Worm (Caenorhabditis elegans) whole organism, young adult: ENCODE results near the gene C02B10.3.
A peak's percentile ranks its signal among the peaks of the same experiment; 100 is the strongest.

Experiments
- C17E4.6 ChIP-seq: fragments of 200-800 bp; sonication (Bioruptor generic); IDR thresholded peaks from 2 replicates; pipeline ENCODE4 v1.3.6; 2022; ENCODE audit warnings: missing genetic modification reagents, missing genetic modification characterization, missing compliant biosample characterization
- F23B12.7 ChIP-seq: sonication (generic microtip); optimal IDR thresholded peaks from 2 replicates; lab custom pipeline; 2017; ENCODE audit warnings: missing genetic modification characterization, mild to moderate bottlenecking, missing compliant biosample characterization, antibody characterized with exemption, moderate library complexity; ENCODE audit not compliant: insufficient read depth
- F37B4.10 ChIP-seq: fragments of 200-800 bp; sonication (Bioruptor generic); IDR thresholded peaks from 2 replicates; pipeline ENCODE4 v1.3.6; 2022; ENCODE audit warnings: missing genetic modification characterization, missing compliant biosample characterization
- F39B2.1 ChIP-seq: fragments of 200-800 bp; sonication (Bioruptor generic); IDR thresholded peaks from 2 replicates; pipeline ENCODE4 v1.3.6; 2022; ENCODE audit warnings: missing genetic modification reagents, missing genetic modification characterization, missing compliant biosample characterization
- F57A8.1 ChIP-seq: fragments of 200-800 bp; sonication (Bioruptor generic); optimal IDR thresholded peaks from 2 replicates; lab custom pipeline; 2018; ENCODE audit warnings: mild to moderate bottlenecking, missing genetic modification characterization, moderate library complexity, missing compliant biosample characterization
- Y53F4B.3 ChIP-seq: fragments of 200-800 bp; sonication (Bioruptor generic); IDR thresholded peaks from 2 replicates; pipeline ENCODE4 v1.3.6; 2022; ENCODE audit warnings: missing genetic modification reagents, missing genetic modification characterization, missing compliant biosample characterization
- Y67H2A.10 ChIP-seq: fragments of 200-800 bp; sonication (Bioruptor generic); conservative IDR thresholded peaks from 2 replicates; pipeline ENCODE4 v1.3.6; 2022; ENCODE audit warnings: missing genetic modification reagents, missing genetic modification characterization, missing compliant biosample characterization
- Y79H2A.3 ChIP-seq: fragments of 200-800 bp; sonication (Bioruptor generic); conservative IDR thresholded peaks from 2 replicates; pipeline ENCODE4 v1.3.6; 2022; ENCODE audit warnings: missing genetic modification reagents, missing genetic modification characterization, missing compliant biosample characterization
- Y95B8A.8 ChIP-seq: fragments of 200-800 bp; sonication (Bioruptor generic); IDR thresholded peaks from 2 replicates; pipeline ENCODE4 v1.3.6; 2022; ENCODE audit warnings: missing genetic modification reagents, missing genetic modification characterization, missing compliant biosample characterization
- ama-1 ChIP-seq, 3 experiments: fragments of 150-350 bp in 1 of 3; sonication (generic microtip) in 2 of 3; optimal IDR thresholded peaks; 2 replicates each; lab custom pipeline; 2014 to 2018; ENCODE audit warnings: missing biosample characterization in 2 of 3, missing genetic modification characterization in 2 of 3, missing genetic modification reagents in 2 of 3
- bed-1 ChIP-seq: fragments of 200-800 bp; sonication (Bioruptor generic); IDR thresholded peaks from 2 replicates; pipeline ENCODE4 v1.3.6; 2022; ENCODE audit warnings: missing genetic modification reagents, missing genetic modification characterization, missing compliant biosample characterization
- cebp-2 ChIP-seq: fragments of 200-800 bp; sonication (Bioruptor generic); IDR thresholded peaks from 2 replicates; pipeline ENCODE4 v1.3.6; 2022; ENCODE audit warnings: missing genetic modification characterization, missing compliant biosample characterization
- ceh-79 ChIP-seq: sonication (generic microtip); optimal IDR thresholded peaks from 2 replicates; lab custom pipeline; 2017; ENCODE audit warnings: mild to moderate bottlenecking, missing genetic modification characterization, missing compliant biosample characterization
- ceh-91 ChIP-seq: fragments of 200-800 bp; sonication (Bioruptor generic); IDR thresholded peaks from 2 replicates; pipeline ENCODE4 v1.3.6; 2022; ENCODE audit warnings: missing genetic modification reagents, missing genetic modification characterization, missing compliant biosample characterization
- dox-1 ChIP-seq: fragments of 200-800 bp; sonication (Bioruptor generic); IDR thresholded peaks from 2 replicates; pipeline ENCODE4 v1.3.6; 2022; ENCODE audit warnings: missing genetic modification reagents, missing genetic modification characterization, missing compliant biosample characterization
- dpff-1 ChIP-seq: sonication (generic microtip); optimal IDR thresholded peaks from 2 replicates; lab custom pipeline; 2017; ENCODE audit warnings: mild to moderate bottlenecking, missing genetic modification characterization, missing compliant biosample characterization
- egrh-3 ChIP-seq: fragments of 200-800 bp; sonication (Bioruptor generic); IDR thresholded peaks from 2 replicates; pipeline ENCODE4 v1.3.6; 2022; ENCODE audit warnings: missing genetic modification reagents, missing genetic modification characterization, missing compliant biosample characterization
- fkh-3 ChIP-seq: sonication (generic microtip); optimal IDR thresholded peaks from 2 replicates; lab custom pipeline; 2016; ENCODE audit warnings: mild to moderate bottlenecking, missing genetic modification characterization, missing compliant biosample characterization
- hmg-1.2 ChIP-seq: fragments of 200-800 bp; sonication (Bioruptor generic); IDR thresholded peaks from 2 replicates; pipeline ENCODE4 v1.3.6; 2022; ENCODE audit warnings: missing genetic modification reagents, missing genetic modification characterization, missing compliant biosample characterization
- lag-1 ChIP-seq: fragments of 200-800 bp; sonication (Bioruptor generic); IDR thresholded peaks from 2 replicates; pipeline ENCODE4 v1.3.6; 2022; ENCODE audit warnings: missing genetic modification reagents, missing genetic modification characterization, missing compliant biosample characterization
- lin-26 ChIP-seq: fragments of 200-800 bp; sonication (Bioruptor generic); IDR thresholded peaks from 2 replicates; pipeline ENCODE4 v1.3.6; 2022; ENCODE audit warnings: missing genetic modification reagents, missing genetic modification characterization, missing compliant biosample characterization
- lin-54 ChIP-seq: fragments of 200-800 bp; sonication (Bioruptor generic); optimal IDR thresholded peaks from 2 replicates; lab custom pipeline; 2018; ENCODE audit warnings: mild to moderate bottlenecking, missing genetic modification characterization, missing compliant biosample characterization
- lir-1 ChIP-seq: fragments of 200-800 bp; sonication (Bioruptor generic); conservative IDR thresholded peaks from 2 replicates; pipeline ENCODE4 v1.3.6; 2022; ENCODE audit warnings: missing genetic modification reagents, missing genetic modification characterization, missing compliant biosample characterization
- lsl-1 ChIP-seq: fragments of 200-800 bp; sonication (Bioruptor generic); optimal IDR thresholded peaks from 2 replicates; lab custom pipeline; 2018; ENCODE audit warnings: mild to moderate bottlenecking, missing genetic modification characterization, moderate library complexity, missing compliant biosample characterization
- lsy-27 ChIP-seq: sonication (generic microtip); optimal IDR thresholded peaks from 2 replicates; lab custom pipeline; 2017; ENCODE audit warnings: missing genetic modification characterization, mild to moderate bottlenecking, missing compliant biosample characterization, antibody characterized with exemption, missing genotype, borderline replicate concordance; ENCODE audit not compliant: insufficient read depth
- madf-10 ChIP-seq: sonication (generic microtip); optimal IDR thresholded peaks from 2 replicates; lab custom pipeline; 2016; ENCODE audit warnings: mild to moderate bottlenecking, missing genetic modification characterization, missing compliant biosample characterization
- madf-6 ChIP-seq: fragments of 200-800 bp; sonication (Bioruptor generic); IDR thresholded peaks from 2 replicates; pipeline ENCODE4 v1.3.6; 2022; ENCODE audit warnings: missing genetic modification reagents, missing genetic modification characterization, missing compliant biosample characterization
- rcor-1 ChIP-seq: fragments of 200-800 bp; sonication (Bioruptor generic); IDR thresholded peaks from 2 replicates; pipeline ENCODE4 v1.3.6; 2022; ENCODE audit warnings: missing genetic modification reagents, missing genetic modification characterization, missing compliant biosample characterization
- repo-1 ChIP-seq: sonication (generic microtip); optimal IDR thresholded peaks from 2 replicates; lab custom pipeline; 2017; ENCODE audit warnings: mild to moderate bottlenecking, missing genetic modification characterization, missing compliant biosample characterization
- rpc-1 ChIP-seq, 2 experiments: fragments of 150-350 bp in 1 of 2; sonication (generic microtip) in 1 of 2; optimal IDR thresholded peaks; 2 replicates each; lab custom pipeline; 2014 to 2018; ENCODE audit warnings: missing biosample characterization in 1 of 2, missing genetic modification characterization in 1 of 2, missing genetic modification reagents in 1 of 2, missing genotype in 1 of 2
- snpc-1.3 ChIP-seq: sonication (generic microtip); optimal IDR thresholded peaks from 2 replicates; lab custom pipeline; 2017; ENCODE audit warnings: missing genetic modification characterization, mild to moderate bottlenecking, missing compliant biosample characterization, antibody characterized with exemption, moderate library complexity, missing genotype, missing genetic modification reagents; ENCODE audit not compliant: insufficient read depth
- snpc-4 ChIP-seq, 5 experiments: fragments of 150-350 bp in 1 of 5; sonication (generic microtip) in 4 of 5; optimal IDR thresholded peaks; 2 replicates each; lab custom pipeline; 2014 to 2018; ENCODE audit warnings: missing genetic modification characterization in 5 of 5, missing biosample characterization in 3 of 5, antibody characterized with exemption in 2 of 5, mild to moderate bottlenecking in 2 of 5, missing compliant biosample characterization in 2 of 5, missing genotype in 2 of 5, moderate library complexity in 2 of 5, missing genetic modification reagents in 1 of 5
- tlf-1 ChIP-seq: fragments of 200-800 bp; sonication (Bioruptor generic); optimal IDR thresholded peaks from 2 replicates; lab custom pipeline; 2018; ENCODE audit warnings: mild to moderate bottlenecking, missing genetic modification characterization, missing compliant biosample characterization
- zfh-2 ChIP-seq: fragments of 200-800 bp; sonication (Bioruptor generic); conservative IDR thresholded peaks from 2 replicates; pipeline ENCODE4 v1.3.6; 2022; ENCODE audit warnings: missing genetic modification reagents, missing genetic modification characterization, missing compliant biosample characterization
- ztf-28 ChIP-seq: fragments of 200-800 bp; sonication (Bioruptor generic); IDR thresholded peaks from 2 replicates; pipeline ENCODE4 v1.3.6; 2022; ENCODE audit warnings: missing genetic modification reagents, missing genetic modification characterization, missing compliant biosample characterization
- ztf-3 ChIP-seq: fragments of 200-800 bp; sonication (Bioruptor generic); optimal IDR thresholded peaks from 2 replicates; lab custom pipeline; 2018; ENCODE audit warnings: mild to moderate bottlenecking, missing genetic modification characterization, missing compliant biosample characterization
- ztf-6 ChIP-seq: fragments of 200-800 bp; sonication (Bioruptor generic); IDR thresholded peaks from 2 replicates; pipeline ENCODE4 v1.3.6; 2022; ENCODE audit warnings: missing genetic modification reagents, missing genetic modification characterization, missing compliant biosample characterization

C02B10.3 gene

DNA sequence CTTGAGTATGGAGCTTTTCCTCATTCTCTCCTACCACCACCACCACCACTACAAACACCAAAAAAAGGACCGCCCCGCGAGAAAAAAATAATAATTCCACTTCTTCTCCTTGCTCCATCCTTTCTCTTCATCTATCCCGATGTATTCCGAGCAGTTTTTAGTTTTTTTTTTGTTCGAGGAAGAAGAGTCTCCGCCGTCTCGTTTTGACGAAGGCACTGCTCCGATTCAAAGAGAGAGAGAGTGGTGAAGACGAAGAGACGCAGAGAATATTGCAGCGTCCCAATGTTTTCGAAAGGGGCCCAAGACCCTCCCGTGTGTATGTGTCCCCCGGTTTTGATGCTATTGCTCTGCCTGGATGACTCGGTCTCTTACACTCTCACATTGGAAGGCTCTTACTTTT, 22.0 kb downstream of the C02B10.3 start:
- TF ChIP-seq snpc-4 (GFP tag; optimal IDR thresholded peaks at IDR 0.05; lab: Kevin White, UChicago) (no peak), snpc-4 (tag; optimal IDR thresholded peaks at IDR 0.05; lab: Kevin White, UChicago) (no peak), ztf-6 (GFP tag; lab: Robert Waterston, UW) (no peak), cebp-2 (GFP tag; lab: Robert Waterston, UW) (no peak), F57A8.1 (no peak), F23B12.7 (tag; lab: Kevin White, UChicago) (no peak), zfh-2 (GFP tag; lab: Robert Waterston, UW) (peak; percentile 39; the same call in 1 of the 2 replicates), lsl-1 (no peak), madf-10 (no peak), rcor-1 (GFP tag; lab: Robert Waterston, UW) (no peak), ztf-28 (GFP tag; lab: Robert Waterston, UW) (no peak), hmg-1.2 (GFP tag; lab: Robert Waterston, UW) (peak; percentile 75), dpff-1 (no peak), lsy-27 (tag; lab: Kevin White, UChicago) (no peak), Y95B8A.8 (no peak), F37B4.10 (GFP tag; lab: Robert Waterston, UW) (no peak)

DNA sequence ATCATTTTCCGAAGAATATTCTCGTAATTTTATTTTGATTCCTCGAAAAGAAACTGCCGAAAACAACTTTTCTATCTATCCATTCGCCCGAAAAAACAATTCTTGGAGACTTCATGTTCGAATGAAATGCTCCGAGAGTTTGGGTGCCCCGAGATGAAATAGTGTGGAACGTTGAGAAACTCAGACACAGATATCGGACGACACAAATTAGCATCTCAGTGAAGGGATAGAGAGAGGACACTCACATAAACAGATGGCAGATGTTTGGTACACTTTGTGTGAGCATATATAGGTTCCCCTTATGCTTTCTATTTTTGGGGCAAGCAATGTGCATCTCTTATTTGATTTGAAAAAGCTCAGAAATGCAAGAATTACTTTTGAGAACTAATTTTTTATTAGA, 24.2 kb downstream of the C02B10.3 start:
- TF ChIP-seq hmg-1.2 (GFP tag; lab: Robert Waterston, UW) = peak; percentile 23; the same call in 1 of the 2 replicates
- no peak for TF ChIP-seq fkh-3

DNA sequence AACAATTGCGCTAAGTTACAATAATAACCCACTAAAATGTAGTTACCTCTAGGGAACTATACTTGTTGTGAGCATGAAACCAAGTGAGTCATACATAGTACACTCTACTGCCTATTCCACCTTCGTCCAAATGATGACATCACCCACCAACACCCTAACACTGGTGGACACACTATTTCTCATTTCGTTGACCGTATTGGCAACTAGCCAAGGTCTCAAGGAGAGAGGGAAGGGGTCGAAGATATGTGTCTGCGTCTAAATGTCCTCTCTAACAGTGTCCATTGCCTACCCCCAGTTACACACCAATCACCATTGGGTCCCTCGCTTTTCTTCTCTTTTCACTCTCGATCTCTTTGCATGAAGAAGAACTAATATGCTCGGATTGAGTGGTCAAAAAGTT, 25.2 kb downstream of the C02B10.3 start:
- no peak for TF ChIP-seq snpc-4 (GFP tag; optimal IDR thresholded peaks at IDR 0.05; lab: Kevin White, UChicago)
- TF ChIP-seq snpc-4 (tag; optimal IDR thresholded peaks at IDR 0.05; lab: Kevin White, UChicago) = no peak
- TF ChIP-seq ztf-3 (GFP tag; lab: Kevin White, UChicago) = no peak
- TF ChIP-seq lir-1 (GFP tag; lab: Robert Waterston, UW) = no peak
- TF ChIP-seq lag-1 (GFP tag; lab: Robert Waterston, UW) = no peak
- TF ChIP-seq egrh-3 = no peak
- TF ChIP-seq lin-26 (GFP tag; lab: Robert Waterston, UW) = no peak
- no peak for TF ChIP-seq F39B2.1 (GFP tag; lab: Robert Waterston, UW)
- no peak for TF ChIP-seq ama-1 (optimal IDR thresholded peaks at IDR 0.05; lab: Kevin White, UChicago)
- TF ChIP-seq ama-1 (GFP tag; optimal IDR thresholded peaks at IDR 0.05; lab: Kevin White, UChicago) = no peak
- TF ChIP-seq dox-1 (GFP tag; lab: Robert Waterston, UW) = no peak
- no peak for TF ChIP-seq tlf-1
- TF ChIP-seq ceh-79 = no peak
- TF ChIP-seq Y67H2A.10 (GFP tag; lab: Robert Waterston, UW) = no peak

DNA sequence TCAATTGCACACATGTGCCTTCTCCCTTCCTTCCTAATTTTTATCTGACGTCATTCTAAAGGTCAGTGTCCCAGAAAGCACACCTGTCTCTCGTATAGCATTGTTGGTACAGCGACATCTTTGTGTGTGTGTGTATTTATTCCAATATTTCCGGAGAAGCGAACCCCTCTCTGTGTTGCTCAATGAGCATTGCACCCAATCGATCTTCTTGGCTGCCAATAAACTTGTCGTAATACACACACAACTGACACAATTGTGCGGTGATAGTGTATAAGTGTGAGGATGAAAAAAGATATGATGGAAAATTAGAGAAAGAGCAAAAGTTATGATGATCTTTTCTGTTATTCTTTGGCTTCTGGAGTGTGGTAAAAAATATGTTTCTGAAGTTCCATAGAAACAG, 26.5 kb downstream of the C02B10.3 start:
- TF ChIP-seq madf-10 (no peak), ceh-91 (GFP tag; lab: Robert Waterston, UW) (no peak), zfh-2 (GFP tag; lab: Robert Waterston, UW) (no peak), snpc-1.3 (no peak)

DNA sequence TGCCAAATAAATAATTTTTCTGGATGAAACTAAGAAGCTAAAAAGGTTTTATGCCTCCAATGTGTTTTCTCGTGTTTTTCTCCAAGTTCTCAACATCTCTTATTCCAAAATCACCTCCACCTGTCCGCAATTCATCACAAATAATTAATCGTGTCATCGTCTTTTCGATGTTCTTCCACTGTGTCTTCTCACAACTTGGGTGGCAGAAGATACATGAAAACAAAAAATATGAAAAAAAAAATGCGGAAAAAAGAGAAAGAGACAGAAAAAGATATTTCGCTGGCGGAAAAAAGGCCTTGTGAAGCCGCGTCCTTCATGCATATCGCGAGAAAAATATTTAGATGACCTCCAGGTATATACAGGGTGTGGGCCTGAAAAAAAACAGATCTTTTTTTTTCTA, 29.2 kb downstream of the C02B10.3 start:
- TF ChIP-seq rpc-1 (optimal IDR thresholded peaks at IDR 0.05; lab: Kevin White, UChicago) = no peak
- TF ChIP-seq rpc-1 (tag; optimal IDR thresholded peaks at IDR 0.05; lab: Kevin White, UChicago) = no peak
- TF ChIP-seq Y79H2A.3 = no peak
- TF ChIP-seq bed-1 (GFP tag; lab: Robert Waterston, UW) = no peak
- TF ChIP-seq madf-6 (GFP tag; lab: Robert Waterston, UW) = no peak
- TF ChIP-seq C17E4.6 (GFP tag; lab: Robert Waterston, UW) = no peak
- TF ChIP-seq egrh-3 = no peak
- no peak for TF ChIP-seq Y53F4B.3
- TF ChIP-seq zfh-2 (GFP tag; lab: Robert Waterston, UW) = no peak
- no peak for TF ChIP-seq repo-1 (tag; lab: Kevin White, UChicago)
- no peak for TF ChIP-seq lin-54 (GFP tag; lab: Kevin White, UChicago)
